Worm (Caenorhabditis elegans) whole organism, early embryonic: Measurements from ENCODE around the gene cav-2.

ENCODE experiments used
- B0310.2 ChIP-seq: sonication (generic microtip); optimal IDR thresholded peaks from 2 replicates; lab custom pipeline; 2016; ENCODE audit warnings: mild to moderate bottlenecking, missing genetic modification characterization, missing compliant biosample characterization
- F13C5.2 ChIP-seq: sonication (generic microtip); optimal IDR thresholded peaks from 2 replicates; lab custom pipeline; 2017; ENCODE audit warnings: mild to moderate bottlenecking, missing genetic modification characterization, inconsistent platforms, missing compliant biosample characterization
- aly-1 ChIP-seq: sonication (generic microtip); optimal IDR thresholded peaks from 2 replicates; lab custom pipeline; 2016; ENCODE audit warnings: missing genetic modification characterization, missing compliant biosample characterization
- ama-1 ChIP-seq: fragments of 150-350 bp; optimal IDR thresholded peaks from 2 replicates; lab custom pipeline; 2014
- ceh-13 ChIP-seq: fragments of 200-800 bp; sonication (Bioruptor generic); optimal IDR thresholded peaks from 2 replicates; lab custom pipeline; 2018; ENCODE audit warnings: mild to moderate bottlenecking, missing genetic modification characterization, missing compliant biosample characterization
- ceh-36 ChIP-seq: sonication (generic microtip); optimal IDR thresholded peaks from 2 replicates; lab custom pipeline; 2016; ENCODE audit warnings: missing genetic modification characterization, inconsistent platforms, missing compliant biosample characterization
- ets-7 ChIP-seq: sonication (generic microtip); optimal IDR thresholded peaks from 2 replicates; lab custom pipeline; 2016; ENCODE audit warnings: missing genotype, missing genetic modification characterization, missing compliant biosample characterization
- flt-1 ChIP-seq: fragments of 200-800 bp; sonication (Bioruptor generic); IDR thresholded peaks from 2 replicates; pipeline ENCODE4 v1.3.6; 2022; ENCODE audit warnings: missing genetic modification characterization, missing compliant biosample characterization
- hmbx-1 ChIP-seq: sonication (generic microtip); optimal IDR thresholded peaks from 2 replicates; lab custom pipeline; 2016; ENCODE audit warnings: mild to moderate bottlenecking, missing genetic modification characterization, missing compliant biosample characterization
- hmg-4 ChIP-seq: fragments of 200-800 bp; sonication (Bioruptor generic); optimal IDR thresholded peaks from 2 replicates; lab custom pipeline; 2018; ENCODE audit warnings: mild to moderate bottlenecking, missing genetic modification characterization, missing compliant biosample characterization
- hnd-1 ChIP-seq: sonication (generic microtip); optimal IDR thresholded peaks from 2 replicates; lab custom pipeline; 2016; ENCODE audit warnings: missing genetic modification characterization, missing compliant biosample characterization
- pes-1 ChIP-seq: fragments of 200-800 bp; sonication (Bioruptor generic); IDR thresholded peaks from 2 replicates; pipeline ENCODE4 v1.3.6; 2022; ENCODE audit warnings: missing genetic modification reagents, missing genetic modification characterization, missing compliant biosample characterization
- scrt-1 ChIP-seq: fragments of 200-800 bp; sonication (Bioruptor generic); IDR thresholded peaks from 2 replicates; pipeline ENCODE4 v1.3.6; 2022; ENCODE audit warnings: missing genetic modification characterization, missing compliant biosample characterization
- sea-1 ChIP-seq: fragments of 200-800 bp; sonication (Bioruptor generic); conservative IDR thresholded peaks from 2 replicates; pipeline ENCODE4 v1.3.6; 2022; ENCODE audit warnings: missing genetic modification characterization, missing compliant biosample characterization
- tbx-11 ChIP-seq: fragments of 200-800 bp; sonication (Bioruptor generic); IDR thresholded peaks from 2 replicates; pipeline ENCODE4 v1.3.6; 2022; ENCODE audit warnings: missing genetic modification characterization, missing compliant biosample characterization
- tbx-37 ChIP-seq: fragments of 200-800 bp; sonication (Bioruptor generic); conservative IDR thresholded peaks from 2 replicates; pipeline ENCODE4 v1.3.6; 2022; ENCODE audit warnings: missing genetic modification reagents, missing genetic modification characterization, missing compliant biosample characterization
- tra-4 ChIP-seq: sonication (generic microtip); optimal IDR thresholded peaks from 2 replicates; lab custom pipeline; 2017; ENCODE audit warnings: missing genetic modification characterization, missing compliant biosample characterization

The cav-2 gene

DNA sequence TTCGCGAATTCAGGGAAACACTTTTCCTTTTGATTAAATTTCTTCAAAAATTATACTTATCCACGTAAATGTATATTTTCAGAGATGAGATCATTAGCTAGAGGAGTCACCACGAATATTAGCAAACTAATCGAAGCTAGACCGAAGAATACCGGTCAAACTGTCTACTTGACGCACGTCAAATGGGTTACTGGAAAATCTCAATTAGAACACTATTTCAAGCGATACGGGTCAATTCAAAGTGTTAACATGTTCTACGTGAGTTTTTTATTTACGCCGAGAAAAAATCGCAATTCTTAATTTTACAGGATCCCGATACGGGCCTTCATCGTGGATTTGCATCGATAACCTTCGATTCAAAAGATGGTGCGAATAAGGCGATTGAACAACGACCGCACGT, 8.9 kb downstream of the cav-2 start, which contains the start of gene slrp-1:
Gene slrp-1, plus strand, starts transcription at position 83 of the 400 bp plus-strand sequence.
- no peak for TF ChIP-seq ceh-13 (GFP tag; lab: Kevin White, UChicago)
- no peak for TF ChIP-seq ceh-36 (tag; lab: Kevin White, UChicago)
- TF ChIP-seq scrt-1 (GFP tag; lab: Robert Waterston, UW) = no peak
- no peak for TF ChIP-seq hmbx-1 (tag; lab: Kevin White, UChicago)
- no peak for TF ChIP-seq B0310.2 (tag; lab: Kevin White, UChicago)
- TF ChIP-seq pes-1 = no peak
- no peak for TF ChIP-seq hnd-1 (tag; lab: Kevin White, UChicago)
- no peak for TF ChIP-seq hmg-4 (GFP tag; lab: Kevin White, UChicago)
- no peak for TF ChIP-seq F13C5.2
- no peak for TF ChIP-seq aly-1 (tag; lab: Kevin White, UChicago)
- no peak for TF ChIP-seq ama-1 (lab: Kevin White, UChicago)
- no peak for TF ChIP-seq flt-1 (GFP tag; lab: Robert Waterston, UW)
- no peak for TF ChIP-seq tra-4 (tag; lab: Kevin White, UChicago)
- TF ChIP-seq sea-1 (GFP tag; lab: Robert Waterston, UW) = no peak
- TF ChIP-seq tbx-11 = no peak
- no peak for TF ChIP-seq tbx-37 (GFP tag; lab: Robert Waterston, UW)
- no peak for TF ChIP-seq ets-7 (tag; lab: Kevin White, UChicago)

DNA sequence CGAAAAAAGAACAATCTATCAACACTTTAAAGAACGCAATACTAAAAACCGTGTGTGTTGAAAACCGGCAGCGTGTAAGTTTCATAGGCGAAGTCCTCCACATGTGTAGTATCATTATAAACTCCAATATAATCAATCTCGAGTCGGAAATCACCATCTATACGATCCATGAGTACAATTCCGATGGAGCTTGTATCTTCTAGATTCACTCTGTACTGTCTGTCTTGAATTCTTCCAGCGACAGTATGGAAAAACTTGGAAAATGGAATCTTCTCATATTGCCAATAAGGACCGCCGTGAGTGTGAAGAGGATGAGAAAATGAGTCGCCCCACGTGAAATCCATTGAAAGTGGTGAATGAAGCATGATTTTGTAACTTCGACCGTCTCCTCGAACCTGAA, 10.1 kb downstream of the cav-2 start:
- no peak for TF ChIP-seq hnd-1 (tag; lab: Kevin White, UChicago)

DNA sequence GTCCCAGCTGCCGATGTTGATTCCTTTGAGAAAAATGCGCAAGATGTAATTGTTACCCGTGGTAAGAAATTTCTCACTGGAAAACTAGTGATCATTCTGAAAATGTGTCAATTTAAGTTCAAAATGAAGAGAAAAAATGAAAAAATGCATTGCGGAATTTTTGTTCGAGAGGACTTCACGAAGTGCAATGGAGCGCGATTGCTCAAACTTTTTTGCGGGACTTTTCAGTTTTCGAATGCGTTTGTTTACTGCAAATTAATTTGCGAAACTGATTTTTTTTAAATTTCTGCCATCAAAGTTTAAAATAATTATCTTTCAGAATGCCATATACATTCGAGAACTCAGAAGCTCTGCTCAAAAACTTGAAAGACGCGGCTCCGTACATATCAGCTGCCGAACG, 11.6 kb downstream of the cav-2 start, which contains the start of the genes nuaf-1 and bir-2:
Gene nuaf-1, minus strand, starts transcription at position 98 of the 400 bp plus-strand sequence.
Gene bir-2, plus strand, starts transcription at position 318 of the 400 bp plus-strand sequence.
- no peak for TF ChIP-seq scrt-1 (GFP tag; lab: Robert Waterston, UW)
- TF ChIP-seq ama-1 (lab: Kevin White, UChicago) = no peak
- TF ChIP-seq ceh-13 (GFP tag; lab: Kevin White, UChicago) = no peak
- TF ChIP-seq aly-1 (tag; lab: Kevin White, UChicago) = no peak
- TF ChIP-seq tbx-37 (GFP tag; lab: Robert Waterston, UW) = no peak
- no peak for TF ChIP-seq hnd-1 (tag; lab: Kevin White, UChicago)
- TF ChIP-seq sea-1 (GFP tag; lab: Robert Waterston, UW) = no peak
- TF ChIP-seq B0310.2 (tag; lab: Kevin White, UChicago) = no peak
- no peak for TF ChIP-seq hmbx-1 (tag; lab: Kevin White, UChicago)

DNA sequence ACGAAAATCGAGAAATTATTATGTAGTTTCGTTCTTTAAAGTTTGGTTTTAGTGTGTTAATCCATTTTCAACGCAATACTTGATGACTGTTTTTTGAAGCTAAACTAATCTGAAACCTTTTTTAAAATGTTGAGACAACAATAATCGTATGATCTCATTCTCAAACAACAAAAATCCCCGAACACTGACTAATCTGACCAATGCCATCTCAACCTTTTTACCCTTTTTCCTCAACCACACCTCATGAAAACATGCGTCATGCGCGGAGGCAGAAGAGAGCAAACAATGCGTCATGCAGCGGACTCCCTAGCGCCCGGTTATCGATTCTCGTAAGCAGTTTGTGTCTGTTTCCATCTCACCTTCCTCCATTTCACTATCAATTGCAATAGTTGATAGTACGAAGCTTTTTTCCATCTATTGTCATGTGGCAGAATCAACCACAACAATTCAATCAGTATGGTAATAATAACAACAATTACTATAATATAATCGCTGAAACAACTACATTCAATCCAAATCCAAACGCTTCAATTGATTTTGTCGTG, 14.9 kb downstream of the cav-2 start, which contains the start of gene C50B8.4:
Gene C50B8.4, plus strand, starts transcription at position 299 of the 545 bp plus-strand sequence.
- TF ChIP-seq ets-7 (tag; lab: Kevin White, UChicago) (no peak), hmbx-1 (tag; lab: Kevin White, UChicago) (no peak), B0310.2 (tag; lab: Kevin White, UChicago) (no peak), scrt-1 (GFP tag; lab: Robert Waterston, UW) (no peak), tra-4 (tag; lab: Kevin White, UChicago) (no peak), F13C5.2 (no peak), ama-1 (lab: Kevin White, UChicago) (no peak), tbx-37 (GFP tag; lab: Robert Waterston, UW) (no peak), flt-1 (GFP tag; lab: Robert Waterston, UW) (no peak), aly-1 (tag; lab: Kevin White, UChicago) (no peak), tbx-11 (no peak), ceh-36 (tag; lab: Kevin White, UChicago) (no peak), pes-1 (no peak), ceh-13 (GFP tag; lab: Kevin White, UChicago) (no peak), sea-1 (GFP tag; lab: Robert Waterston, UW) (no peak)

DNA sequence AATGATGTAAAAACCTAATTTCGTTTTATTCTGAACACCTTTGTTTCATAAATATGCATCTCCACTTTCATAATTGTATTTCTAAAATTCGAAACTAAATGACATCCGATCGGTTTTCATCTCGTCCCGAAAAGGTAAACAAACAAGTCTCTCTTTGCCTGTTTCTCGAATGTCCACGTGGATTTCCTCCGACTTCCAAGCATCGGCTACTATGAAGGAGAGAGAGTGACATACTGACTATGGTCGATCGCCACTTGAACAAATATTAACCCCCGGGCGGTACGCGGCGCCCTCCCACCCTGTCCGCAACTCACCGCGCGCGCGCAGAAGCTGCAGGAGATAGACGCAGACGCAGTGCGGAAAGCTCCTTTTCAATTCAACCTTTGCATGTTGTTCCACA, 19.0 kb downstream of the cav-2 start:
- no peak for TF ChIP-seq ets-7 (tag; lab: Kevin White, UChicago)
- no peak for TF ChIP-seq hmbx-1 (tag; lab: Kevin White, UChicago)
- no peak for TF ChIP-seq B0310.2 (tag; lab: Kevin White, UChicago)
- TF ChIP-seq hmg-4 (GFP tag; lab: Kevin White, UChicago) = no peak
- no peak for TF ChIP-seq pes-1
- TF ChIP-seq tra-4 (tag; lab: Kevin White, UChicago) = no peak
- TF ChIP-seq ceh-13 (GFP tag; lab: Kevin White, UChicago) = no peak
- no peak for TF ChIP-seq tbx-37 (GFP tag; lab: Robert Waterston, UW)
- TF ChIP-seq sea-1 (GFP tag; lab: Robert Waterston, UW) = no peak
- TF ChIP-seq F13C5.2 = no peak
- no peak for TF ChIP-seq hnd-1 (tag; lab: Kevin White, UChicago)
- no peak for TF ChIP-seq aly-1 (tag; lab: Kevin White, UChicago)

DNA sequence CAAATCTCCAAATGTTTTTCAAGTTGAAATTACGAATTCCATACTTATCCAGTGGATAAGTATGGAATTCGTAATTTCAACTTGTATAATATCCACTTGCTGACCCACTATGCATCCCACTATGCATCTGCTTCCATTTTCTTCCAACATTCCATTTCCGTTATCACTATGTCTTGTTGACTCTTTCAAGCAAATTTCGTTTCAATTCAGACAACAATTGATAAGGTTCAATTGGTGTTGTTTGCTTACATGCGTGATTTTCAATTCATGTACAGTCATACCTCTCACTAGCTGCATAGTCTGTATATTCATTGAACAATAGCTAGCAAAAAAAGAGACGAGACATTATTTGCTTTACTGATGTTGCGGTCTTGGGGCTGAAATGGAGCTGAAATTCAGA, 19.9 kb downstream of the cav-2 start:
- no peak for TF ChIP-seq tbx-37 (GFP tag; lab: Robert Waterston, UW)

DNA sequence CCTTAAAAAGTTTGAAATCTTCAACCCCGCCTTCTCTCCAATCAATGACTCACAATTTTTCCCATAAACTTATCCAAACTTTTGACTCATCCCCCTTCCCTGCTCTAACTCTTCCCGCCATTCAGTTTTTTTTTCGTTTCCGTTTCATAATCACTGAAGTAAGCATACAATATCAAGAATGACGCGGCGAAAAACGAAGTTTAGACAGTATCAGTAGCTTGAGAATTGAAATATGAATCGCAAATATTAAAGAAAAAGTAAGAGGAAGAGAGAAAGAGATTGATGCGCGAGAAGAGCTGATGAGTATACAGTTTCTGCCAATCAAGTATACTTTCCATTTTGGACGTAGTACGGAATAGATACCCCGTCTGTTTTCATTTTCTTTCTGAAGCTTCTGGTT, 20.6 kb downstream of the cav-2 start:
- no peak for TF ChIP-seq F13C5.2
- TF ChIP-seq hmg-4 (GFP tag; lab: Kevin White, UChicago) = no peak
- TF ChIP-seq sea-1 (GFP tag; lab: Robert Waterston, UW) = no peak
- TF ChIP-seq tbx-11 = no peak
- no peak for TF ChIP-seq hnd-1 (tag; lab: Kevin White, UChicago)
- no peak for TF ChIP-seq ets-7 (tag; lab: Kevin White, UChicago)
- TF ChIP-seq tbx-37 (GFP tag; lab: Robert Waterston, UW) = no peak
- TF ChIP-seq ama-1 (lab: Kevin White, UChicago) = no peak
- no peak for TF ChIP-seq B0310.2 (tag; lab: Kevin White, UChicago)
- no peak for TF ChIP-seq ceh-13 (GFP tag; lab: Kevin White, UChicago)
